Worm (Caenorhabditis elegans) whole organism, young adult: ENCODE results near the gene ckr-2.
A peak's percentile ranks its signal among the peaks of the same experiment; 100 is the strongest.

Experiments
- B0019.2 ChIP-seq: fragments of 200-800 bp; sonication (Bioruptor generic); conservative IDR thresholded peaks from 2 replicates; pipeline ENCODE4 v1.3.6; 2022; ENCODE audit warnings: missing genetic modification reagents, missing genetic modification characterization, missing compliant biosample characterization
- B0035.1 ChIP-seq: sonication (generic microtip); optimal IDR thresholded peaks from 2 replicates; lab custom pipeline; 2016; ENCODE audit warnings: missing genetic modification characterization, mild to moderate bottlenecking, missing compliant biosample characterization, missing genotype, missing genetic modification reagents
- B0261.1 ChIP-seq: sonication (generic microtip); optimal IDR thresholded peaks from 2 replicates; lab custom pipeline; 2016; ENCODE audit warnings: mild to moderate bottlenecking, missing genetic modification characterization, moderate library complexity, missing compliant biosample characterization
- B0336.3 ChIP-seq: fragments of 200-800 bp; sonication (Bioruptor generic); IDR thresholded peaks from 2 replicates; pipeline ENCODE4 v1.3.6; 2022; ENCODE audit warnings: missing genetic modification characterization, missing compliant biosample characterization
- C17E4.6 ChIP-seq: fragments of 200-800 bp; sonication (Bioruptor generic); IDR thresholded peaks from 2 replicates; pipeline ENCODE4 v1.3.6; 2022; ENCODE audit warnings: missing genetic modification reagents, missing genetic modification characterization, missing compliant biosample characterization
- D2030.7 ChIP-seq: fragments of 200-800 bp; sonication (Bioruptor generic); IDR thresholded peaks from 2 replicates; pipeline ENCODE4 v1.3.6; 2022; ENCODE audit warnings: missing genetic modification reagents, missing genetic modification characterization, missing compliant biosample characterization
- F23B12.7 ChIP-seq: sonication (generic microtip); optimal IDR thresholded peaks from 2 replicates; lab custom pipeline; 2017; ENCODE audit warnings: missing genetic modification characterization, mild to moderate bottlenecking, missing compliant biosample characterization, antibody characterized with exemption, moderate library complexity; ENCODE audit not compliant: insufficient read depth
- F33H1.4 ChIP-seq: fragments of 200-800 bp; sonication (Bioruptor generic); IDR thresholded peaks from 2 replicates; pipeline ENCODE4 v1.3.6; 2022; ENCODE audit warnings: missing genetic modification reagents, missing genetic modification characterization, missing compliant biosample characterization
- T26A5.8 ChIP-seq: sonication (generic microtip); optimal IDR thresholded peaks from 2 replicates; lab custom pipeline; 2016; ENCODE audit warnings: missing genetic modification characterization, missing compliant biosample characterization
- Y53G8AR.9 ChIP-seq: fragments of 200-800 bp; sonication (Bioruptor generic); conservative IDR thresholded peaks from 2 replicates; pipeline ENCODE4 v1.3.6; 2022; ENCODE audit warnings: missing genetic modification reagents, missing genetic modification characterization, missing compliant biosample characterization
- Y67H2A.10 ChIP-seq: fragments of 200-800 bp; sonication (Bioruptor generic); conservative IDR thresholded peaks from 2 replicates; pipeline ENCODE4 v1.3.6; 2022; ENCODE audit warnings: missing genetic modification reagents, missing genetic modification characterization, missing compliant biosample characterization
- ama-1 ChIP-seq, 3 experiments: fragments of 150-350 bp in 1 of 3; sonication (generic microtip) in 2 of 3; optimal IDR thresholded peaks; 2 replicates each; lab custom pipeline; 2014 to 2018; ENCODE audit warnings: missing biosample characterization in 2 of 3, missing genetic modification characterization in 2 of 3, missing genetic modification reagents in 2 of 3
- attf-3 ChIP-seq: fragments of 200-800 bp; sonication (Bioruptor generic); conservative IDR thresholded peaks from 2 replicates; pipeline ENCODE4 v1.3.6; 2022; ENCODE audit warnings: missing genetic modification reagents, missing genetic modification characterization, missing compliant biosample characterization
- cebp-2 ChIP-seq: fragments of 200-800 bp; sonication (Bioruptor generic); IDR thresholded peaks from 2 replicates; pipeline ENCODE4 v1.3.6; 2022; ENCODE audit warnings: missing genetic modification characterization, missing compliant biosample characterization
- ceh-100 ChIP-seq: fragments of 200-800 bp; sonication (Bioruptor generic); IDR thresholded peaks from 2 replicates; pipeline ENCODE4 v1.3.6; 2022; ENCODE audit warnings: missing genetic modification reagents, missing genetic modification characterization, missing compliant biosample characterization
- ceh-27 ChIP-seq: fragments of 200-800 bp; sonication (Bioruptor generic); optimal IDR thresholded peaks from 2 replicates; lab custom pipeline; 2018; ENCODE audit warnings: mild to moderate bottlenecking, missing genetic modification characterization, moderate library complexity, missing compliant biosample characterization
- die-1 ChIP-seq: sonication (generic microtip); optimal IDR thresholded peaks from 2 replicates; lab custom pipeline; 2016; ENCODE audit warnings: missing genotype, mild to moderate bottlenecking, missing genetic modification characterization, missing compliant biosample characterization
- ets-4 ChIP-seq: fragments of 200-800 bp; sonication (Bioruptor generic); optimal IDR thresholded peaks from 2 replicates; lab custom pipeline; 2018; ENCODE audit warnings: mild to moderate bottlenecking, missing genetic modification characterization, missing compliant biosample characterization
- hmg-20 ChIP-seq: fragments of 200-800 bp; sonication (Bioruptor generic); IDR thresholded peaks from 2 replicates; pipeline ENCODE4 v1.3.6; 2022; ENCODE audit warnings: missing genetic modification reagents, missing genetic modification characterization, missing compliant biosample characterization
- hrde-1 ChIP-seq: sonication (generic microtip); optimal IDR thresholded peaks from 2 replicates; lab custom pipeline; 2016; ENCODE audit warnings: missing genetic modification characterization, mild to moderate bottlenecking, missing compliant biosample characterization, moderate library complexity, missing genotype, missing genetic modification reagents, borderline replicate concordance
- hsf-1 ChIP-seq: fragments of 200-800 bp; sonication (Bioruptor generic); IDR thresholded peaks from 2 replicates; pipeline ENCODE4 v1.3.6; 2022; ENCODE audit warnings: missing genetic modification reagents, missing genetic modification characterization, missing compliant biosample characterization
- lag-1 ChIP-seq: fragments of 200-800 bp; sonication (Bioruptor generic); IDR thresholded peaks from 2 replicates; pipeline ENCODE4 v1.3.6; 2022; ENCODE audit warnings: missing genetic modification reagents, missing genetic modification characterization, missing compliant biosample characterization
- let-526 ChIP-seq: fragments of 200-800 bp; sonication (Bioruptor generic); IDR thresholded peaks from 2 replicates; pipeline ENCODE4 v1.3.6; 2022; ENCODE audit warnings: missing genetic modification reagents, missing genetic modification characterization, missing compliant biosample characterization
- madf-8 ChIP-seq: fragments of 200-800 bp; sonication (Bioruptor generic); conservative IDR thresholded peaks from 2 replicates; pipeline ENCODE4 v1.3.6; 2022; ENCODE audit warnings: missing genetic modification reagents, missing genetic modification characterization, missing compliant biosample characterization
- mxl-1 ChIP-seq: sonication (generic microtip); optimal IDR thresholded peaks from 2 replicates; lab custom pipeline; 2016; ENCODE audit warnings: missing genetic modification characterization, missing compliant biosample characterization
- nhr-90 ChIP-seq: sonication (generic microtip); optimal IDR thresholded peaks from 2 replicates; lab custom pipeline; 2016; ENCODE audit warnings: missing genotype, mild to moderate bottlenecking, missing genetic modification characterization, missing compliant biosample characterization
- pbrm-1 ChIP-seq: fragments of 200-800 bp; sonication (Bioruptor generic); IDR thresholded peaks from 2 replicates; pipeline ENCODE4 v1.3.6; 2022; ENCODE audit warnings: missing genetic modification reagents, missing genetic modification characterization, missing compliant biosample characterization
- rcor-1 ChIP-seq: fragments of 200-800 bp; sonication (Bioruptor generic); IDR thresholded peaks from 2 replicates; pipeline ENCODE4 v1.3.6; 2022; ENCODE audit warnings: missing genetic modification reagents, missing genetic modification characterization, missing compliant biosample characterization
- rec-8 ChIP-seq, 2 experiments: sonication (generic microtip); optimal IDR thresholded peaks; 2 replicates each; lab custom pipeline; 2016; ENCODE audit warnings: mild to moderate bottlenecking in 2 of 2, missing genetic modification characterization in 2 of 2, missing genetic modification reagents in 2 of 2, missing genotype in 2 of 2, missing biosample characterization in 1 of 2, missing compliant biosample characterization in 1 of 2, moderate library complexity in 1 of 2
- rpc-1 ChIP-seq, 2 experiments: fragments of 150-350 bp in 1 of 2; sonication (generic microtip) in 1 of 2; optimal IDR thresholded peaks; 2 replicates each; lab custom pipeline; 2014 to 2018; ENCODE audit warnings: missing biosample characterization in 1 of 2, missing genetic modification characterization in 1 of 2, missing genetic modification reagents in 1 of 2, missing genotype in 1 of 2
- sdz-38 ChIP-seq: sonication (generic microtip); optimal IDR thresholded peaks from 2 replicates; lab custom pipeline; 2016; ENCODE audit warnings: missing genotype, missing genetic modification characterization, missing compliant biosample characterization
- snpc-1.1 ChIP-seq: sonication (generic microtip); optimal IDR thresholded peaks from 2 replicates; lab custom pipeline; 2017; ENCODE audit warnings: missing genetic modification characterization, mild to moderate bottlenecking, missing compliant biosample characterization, antibody characterized with exemption, moderate library complexity, missing genotype, missing genetic modification reagents; ENCODE audit not compliant: insufficient read depth
- snpc-1.3 ChIP-seq: sonication (generic microtip); optimal IDR thresholded peaks from 2 replicates; lab custom pipeline; 2017; ENCODE audit warnings: missing genetic modification characterization, mild to moderate bottlenecking, missing compliant biosample characterization, antibody characterized with exemption, moderate library complexity, missing genotype, missing genetic modification reagents; ENCODE audit not compliant: insufficient read depth
- snpc-3.4 ChIP-seq: sonication (generic microtip); optimal IDR thresholded peaks from 2 replicates; lab custom pipeline; 2017; ENCODE audit warnings: missing genetic modification characterization, mild to moderate bottlenecking, missing compliant biosample characterization, antibody characterized with exemption, moderate library complexity, missing genotype, missing genetic modification reagents
- tbp1 ChIP-seq: fragments of 200-800 bp; sonication (Bioruptor generic); optimal IDR thresholded peaks from 2 replicates; lab custom pipeline; 2018; ENCODE audit warnings: mild to moderate bottlenecking, missing genetic modification characterization, missing compliant biosample characterization
- xnd-1 ChIP-seq: sonication (generic microtip); optimal IDR thresholded peaks from 2 replicates; lab custom pipeline; 2016; ENCODE audit warnings: missing genotype, missing genetic modification reagents, missing genetic modification characterization, missing compliant biosample characterization
- ztf-18 ChIP-seq: sonication (generic microtip); optimal IDR thresholded peaks from 2 replicates; lab custom pipeline; 2016; ENCODE audit warnings: missing genotype, mild to moderate bottlenecking, missing genetic modification characterization, missing compliant biosample characterization
- ztf-22 ChIP-seq: fragments of 200-800 bp; sonication (Bioruptor generic); optimal IDR thresholded peaks from 2 replicates; lab custom pipeline; 2018; ENCODE audit warnings: mild to moderate bottlenecking, missing genetic modification characterization, moderate library complexity, missing compliant biosample characterization
- ztf-3 ChIP-seq: fragments of 200-800 bp; sonication (Bioruptor generic); optimal IDR thresholded peaks from 2 replicates; lab custom pipeline; 2018; ENCODE audit warnings: mild to moderate bottlenecking, missing genetic modification characterization, missing compliant biosample characterization

ckr-2 gene

ce11 chrIII:2032327-2033093 is 11.1 kb upstream of the ckr-2 start (continued):
- TF ChIP-seq attf-3 = peak; percentile 60
- no peak for TF ChIP-seq ets-4 (GFP tag; lab: Kevin White, UChicago)
- no peak for TF ChIP-seq xnd-1 (tag; lab: Kevin White, UChicago)
- TF ChIP-seq rcor-1 (GFP tag; lab: Robert Waterston, UW) = peak; percentile 61
- TF ChIP-seq lag-1 (GFP tag; lab: Robert Waterston, UW) = no peak
- peak; percentile 25 for TF ChIP-seq ztf-18 (tag; lab: Kevin White, UChicago)
- 0 out of 2 replicates have a peak, but pooled peaks have one; percentile 7 for TF ChIP-seq madf-8 (GFP tag; lab: Robert Waterston, UW)
- no peak for TF ChIP-seq Y67H2A.10 (GFP tag; lab: Robert Waterston, UW)
- no peak for TF ChIP-seq ama-1 (optimal IDR thresholded peaks at IDR 0.05; lab: Kevin White, UChicago)
- TF ChIP-seq ama-1 (GFP tag; optimal IDR thresholded peaks at IDR 0.05; lab: Kevin White, UChicago) = peak in 1 of 2 experiments; percentile 77
- TF ChIP-seq let-526 (GFP tag; lab: Robert Waterston, UW) = no peak
- TF ChIP-seq F33H1.4 = peak; percentile 45
- peak; percentile 75 for TF ChIP-seq F23B12.7 (tag; lab: Kevin White, UChicago)
- peak; percentile 28 for TF ChIP-seq ceh-27 (GFP tag; lab: Kevin White, UChicago)
- TF ChIP-seq T26A5.8 (tag; lab: Kevin White, UChicago) = peak; percentile 35
- TF ChIP-seq hsf-1 (GFP tag; lab: Robert Waterston, UW) = no peak
- peak; percentile 82 for TF ChIP-seq B0261.1 (tag; lab: Kevin White, UChicago)
- peak; percentile 11 for TF ChIP-seq ztf-22 (GFP tag; lab: Kevin White, UChicago)
- TF ChIP-seq snpc-1.3 = peak; percentile 61
- TF ChIP-seq C17E4.6 = peak; percentile 39
- peak in 1 of 2 experiments; percentile 41 for TF ChIP-seq rec-8 (tag; optimal IDR thresholded peaks at IDR 0.05; lab: Kevin White, UChicago)
- peak; percentile 81 for TF ChIP-seq D2030.7
- TF ChIP-seq B0336.3 (GFP tag; lab: Robert Waterston, UW) = peak; percentile 9; the same call in 1 of the 2 replicates
- no peak for TF ChIP-seq sdz-38 (tag; lab: Kevin White, UChicago)
- TF ChIP-seq B0035.1 (tag; lab: Kevin White, UChicago) = no peak
- TF ChIP-seq ztf-3 (GFP tag; lab: Kevin White, UChicago) = no peak
- peak; percentile 37 for TF ChIP-seq nhr-90 (tag; lab: Kevin White, UChicago)
- peak; percentile 62 for TF ChIP-seq rpc-1 (optimal IDR thresholded peaks at IDR 0.05; lab: Kevin White, UChicago)
- TF ChIP-seq rpc-1 (tag; optimal IDR thresholded peaks at IDR 0.05; lab: Kevin White, UChicago) = peak; percentile 90
- TF ChIP-seq Y53G8AR.9 (GFP tag; lab: Robert Waterston, UW) = peak; percentile 39; the same call in 1 of the 2 replicates
- TF ChIP-seq cebp-2 (GFP tag; lab: Robert Waterston, UW) = 0 out of 2 replicates have a peak, but pooled peaks have one; percentile 31
- TF ChIP-seq hrde-1 (tag; lab: Kevin White, UChicago) = peak; percentile 58
- peak; percentile 68 for TF ChIP-seq snpc-3.4 (tag; lab: Kevin White, UChicago)
- TF ChIP-seq die-1 (tag; lab: Kevin White, UChicago) = peak; percentile 68
- TF ChIP-seq hmg-20 (GFP tag; lab: Robert Waterston, UW) = peak; percentile 72; the same call in 1 of the 2 replicates
- TF ChIP-seq tbp1 (GFP tag; lab: Kevin White, UChicago) = peak; percentile 97
- TF ChIP-seq mxl-1 (tag; lab: Kevin White, UChicago) = peak; percentile 53
- TF ChIP-seq B0019.2 (GFP tag; lab: Robert Waterston, UW) = peak; percentile 48; the same call in 1 of the 2 replicates
- peak; percentile 54; the same call in 1 of the 2 replicates for TF ChIP-seq pbrm-1 (GFP tag; lab: Robert Waterston, UW)
- peak; percentile 21; the same call in 1 of the 2 replicates for TF ChIP-seq ceh-100 (GFP tag; lab: Robert Waterston, UW)
- peak; percentile 23 for TF ChIP-seq snpc-1.1
- TF ChIP-seq, all 124 proteins: peak for 53
